Fruit fly (Drosophila melanogaster) whole organism, wandering third instar larva: Measurements from ENCODE around the gene Ada1-2.
A peak's percentile ranks its signal among the peaks of the same experiment; 100 is the strongest.

Experiments used
- Abd-B ChIP-seq: fragments of >200 bp; optimal IDR thresholded peaks from 2 replicates; lab custom pipeline; 2017; ENCODE audit warnings: missing biosample characterization, missing genetic modification characterization
- Dfd ChIP-seq: fragments of >200 bp; optimal IDR thresholded peaks from 2 replicates; lab custom pipeline; 2017; ENCODE audit warnings: missing biosample characterization, missing genetic modification characterization
- Hr78 ChIP-seq: fragments of >200 bp; optimal IDR thresholded peaks from 2 replicates; lab custom pipeline; 2017; ENCODE audit warnings: missing biosample characterization, missing genetic modification characterization
- OdsH ChIP-seq: fragments of 200-800 bp; sonication (Bioruptor generic); optimal IDR thresholded peaks from 2 replicates; lab custom pipeline; 2016; ENCODE audit warnings: missing biosample characterization, mild to moderate bottlenecking, missing genetic modification characterization
- Vsx2 ChIP-seq: fragments of 200-300, 225-300 bp; sonication (Bioruptor generic); optimal IDR thresholded peaks from 2 replicates; lab custom pipeline; 2018; ENCODE audit warnings: missing biosample characterization, missing genetic modification characterization; ENCODE audit not compliant: partially characterized antibody
- brk ChIP-seq: fragments of 200-800 bp; sonication (Bioruptor generic); optimal IDR thresholded peaks from 2 replicates; lab custom pipeline; 2016; ENCODE audit warnings: missing biosample characterization, mild to moderate bottlenecking, missing genetic modification characterization
- dl ChIP-seq, 2 experiments: fragments of 175-275, 200-275 bp in 1 of 2; fragments of 200-275 bp in 1 of 2; sonication (Bioruptor generic); optimal IDR thresholded peaks; lab custom pipeline; 2018; ENCODE audit warnings: mild to moderate bottlenecking in 2 of 2, missing biosample characterization in 2 of 2, missing genetic modification characterization in 2 of 2, moderate library complexity in 2 of 2; ENCODE audit not compliant: partially characterized antibody in 2 of 2, insufficient read depth in 1 of 2
- dmrt93B ChIP-seq: fragments of 200-800 bp; sonication (Bioruptor generic); optimal IDR thresholded peaks from 2 replicates; lab custom pipeline; 2018; ENCODE audit warnings: missing biosample characterization, mild to moderate bottlenecking, missing genetic modification characterization
- ey ChIP-seq: fragments of 200-800 bp; sonication (Bioruptor generic); optimal IDR thresholded peaks from 2 replicates; lab custom pipeline; 2016; ENCODE audit warnings: missing biosample characterization, missing genetic modification characterization
- h ChIP-seq: fragments of 200-800 bp; sonication (Bioruptor generic); optimal IDR thresholded peaks from 3 replicates; lab custom pipeline; 2016; ENCODE audit warnings: missing biosample characterization, mild to moderate bottlenecking, missing genetic modification characterization
- psq ChIP-seq: fragments of 200-800 bp; sonication (Bioruptor generic); optimal IDR thresholded peaks from 3 replicates; lab custom pipeline; 2017; ENCODE audit warnings: missing biosample characterization, mild to moderate bottlenecking, missing genetic modification characterization, moderate library complexity
- tai ChIP-seq: sonication (Bioruptor generic); optimal IDR thresholded peaks from 2 replicates; lab custom pipeline; 2016; ENCODE audit warnings: missing biosample characterization, missing genetic modification characterization
- usp ChIP-seq: fragments of >200 bp; optimal IDR thresholded peaks from 2 replicates; lab custom pipeline; 2017; ENCODE audit warnings: missing biosample characterization, missing genetic modification characterization

DNA sequence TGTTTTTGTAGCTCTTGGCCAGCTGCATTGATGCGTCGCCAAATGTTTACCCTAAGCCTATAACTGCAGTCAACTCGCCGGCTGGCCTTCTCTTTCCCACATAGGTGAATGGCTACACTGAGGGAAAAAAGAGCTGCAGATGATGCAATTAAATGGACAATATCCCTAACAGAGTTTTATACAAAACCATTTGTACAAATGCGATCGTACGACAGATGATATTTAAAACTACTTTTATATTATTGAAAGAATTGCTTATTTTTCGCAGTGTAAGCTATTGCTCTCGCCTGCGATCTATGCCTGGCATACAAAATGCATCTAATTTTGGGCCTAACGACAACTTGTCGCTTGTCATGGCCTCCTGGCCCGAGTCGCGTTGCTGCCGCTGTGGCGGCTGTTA is 42.8 kb upstream of the Ada1-2 start:
- TF ChIP-seq dl (GFP tag; optimal IDR thresholded peaks at IDR 0.05; lab: Kevin White, UChicago; ENCODE audit: insufficient read depth in 1 of 2, partially characterized antibody in 2 of 2) (no peak), h (GFP tag; lab: Kevin White, UChicago) (no peak), brk (GFP tag; lab: Kevin White, UChicago) (no peak), Hr78 (GFP tag; lab: Kevin White, UChicago) (no peak), ey (GFP tag; lab: Kevin White, UChicago) (peak; percentile 29), Abd-B (no peak), OdsH (no peak), dmrt93B (GFP tag; lab: Kevin White, UChicago) (peak; percentile 10), psq (GFP tag; lab: Kevin White, UChicago) (no peak), Vsx2 (no peak), Dfd (GFP tag; lab: Kevin White, UChicago) (no peak), usp (GFP tag; lab: Kevin White, UChicago) (no peak), tai (GFP tag; lab: Kevin White, UChicago) (no peak)
